Worm (Caenorhabditis elegans) whole organism, late embryonic: Measurements from ENCODE around the gene F22B3.10.
"Not testable (repeated sequence)": the region's sequence is repeated elsewhere in the genome, so short reads cannot be mapped to it uniquely, and the experiment has no call there.

ENCODE experiments used
- dmd-4 ChIP-seq: sonication (generic microtip); optimal IDR thresholded peaks from 2 replicates; lab custom pipeline; 2016; ENCODE audit warnings: borderline replicate concordance, missing genetic modification characterization, missing compliant biosample characterization
- dve-1 ChIP-seq: sonication (generic microtip); optimal IDR thresholded peaks from 2 replicates; lab custom pipeline; 2017; ENCODE audit warnings: antibody characterized with exemption, mild to moderate bottlenecking, missing genetic modification characterization, missing compliant biosample characterization
- fkh-10 ChIP-seq: fragments of 150-350 bp; optimal IDR thresholded peaks from 2 replicates; lab custom pipeline; 2014; ENCODE audit warnings: missing biosample characterization, missing genetic modification reagents, missing genetic modification characterization
- hlh-30 ChIP-seq: sonication (generic microtip); optimal IDR thresholded peaks from 2 replicates; lab custom pipeline; 2017; ENCODE audit warnings: antibody characterized with exemption, missing genetic modification characterization, missing compliant biosample characterization; ENCODE audit not compliant: insufficient read depth
- nfya-1 ChIP-seq: sonication (generic microtip); optimal IDR thresholded peaks from 2 replicates; lab custom pipeline; 2017; ENCODE audit warnings: missing genetic modification characterization, mild to moderate bottlenecking, missing compliant biosample characterization, antibody characterized with exemption, moderate library complexity
- nhr-11 ChIP-seq: fragments of 150-350 bp; optimal IDR thresholded peaks from 2 replicates; lab custom pipeline; 2014; ENCODE audit warnings: missing biosample characterization, missing genetic modification characterization
- odd-2 ChIP-seq: sonication (generic microtip); optimal IDR thresholded peaks from 2 replicates; lab custom pipeline; 2017; ENCODE audit warnings: antibody characterized with exemption, mild to moderate bottlenecking, missing genetic modification characterization, missing compliant biosample characterization
- pag-3 ChIP-seq: sonication (generic microtip); optimal IDR thresholded peaks from 2 replicates; lab custom pipeline; 2016; ENCODE audit warnings: missing compliant biosample characterization, missing genetic modification characterization, borderline replicate concordance
- sdc-2 ChIP-seq: sonication (generic microtip); optimal IDR thresholded peaks from 2 replicates; lab custom pipeline; 2016; ENCODE audit warnings: missing genotype, missing genetic modification characterization, missing compliant biosample characterization
- unc-55 ChIP-seq: sonication (generic microtip); optimal IDR thresholded peaks from 2 replicates; lab custom pipeline; 2017; ENCODE audit warnings: missing biosample characterization, missing genetic modification reagents, missing genetic modification characterization

DNA sequence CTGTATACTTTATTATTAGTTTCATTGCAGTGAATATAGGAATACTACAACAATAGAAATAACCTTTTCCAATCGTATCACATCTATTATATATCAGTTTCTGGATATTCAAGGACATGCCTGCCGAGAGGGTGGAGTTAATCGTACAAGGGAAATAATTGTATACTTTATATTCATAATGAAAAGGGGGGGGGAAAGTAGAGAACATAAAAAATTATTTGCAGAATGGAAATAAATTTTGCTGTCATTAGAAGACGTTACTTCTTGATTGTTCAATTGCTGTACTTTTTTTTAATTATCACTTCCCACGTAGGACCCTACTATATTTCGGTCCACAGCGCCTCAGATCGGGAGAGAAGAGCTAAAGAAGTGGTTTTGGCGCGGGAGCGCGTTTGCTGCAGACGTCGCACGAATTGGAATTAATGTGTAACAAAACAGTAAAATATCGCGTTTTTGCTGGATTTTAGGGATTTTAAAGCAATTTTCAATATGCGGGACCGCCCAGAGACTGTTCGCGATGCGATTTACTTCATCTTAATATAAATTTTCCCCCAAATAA lies 16.5 kb downstream of the F22B3.10 start, which contains the start of gene dsl-6:
- TF ChIP-seq fkh-10; nfya-1 (tag; lab: Kevin White, UChicago); dve-1 (tag; lab: Kevin White, UChicago); dmd-4 (tag; lab: Kevin White, UChicago); nhr-11 (tag; lab: Kevin White, UChicago); unc-55; pag-3; odd-2 (tag; lab: Kevin White, UChicago); sdc-2 (tag; lab: Kevin White, UChicago); hlh-30: not testable (repeated sequence)
